Worm (Caenorhabditis elegans) whole organism, L3 larva: Measurements from ENCODE around the gene atln-2.

Experiments used
- ama-1 ChIP-seq: fragments of 150-350 bp; optimal IDR thresholded peaks from 2 replicates; lab custom pipeline; 2018
- lin-39 ChIP-seq: fragments of 150-350 bp; optimal IDR thresholded peaks from 2 replicates; lab custom pipeline; 2018; ENCODE audit warnings: missing biosample characterization, missing genetic modification reagents, missing genetic modification characterization
- nhr-43 ChIP-seq: sonication (generic microtip); optimal IDR thresholded peaks from 2 replicates; lab custom pipeline; 2016; ENCODE audit warnings: mild to moderate bottlenecking, missing genetic modification characterization, missing compliant biosample characterization; ENCODE audit not compliant: poor library complexity, severe bottlenecking
- unc-62 ChIP-seq: fragments of 150-350 bp; sonication (generic microtip); optimal IDR thresholded peaks from 4 replicates; lab custom pipeline; 2014; ENCODE audit warnings: missing biosample characterization, missing genetic modification reagents, missing genetic modification characterization
- zag-1 ChIP-seq: fragments of 150-350 bp; optimal IDR thresholded peaks from 2 replicates; lab custom pipeline; 2014; ENCODE audit warnings: missing biosample characterization, missing genetic modification characterization

DNA sequence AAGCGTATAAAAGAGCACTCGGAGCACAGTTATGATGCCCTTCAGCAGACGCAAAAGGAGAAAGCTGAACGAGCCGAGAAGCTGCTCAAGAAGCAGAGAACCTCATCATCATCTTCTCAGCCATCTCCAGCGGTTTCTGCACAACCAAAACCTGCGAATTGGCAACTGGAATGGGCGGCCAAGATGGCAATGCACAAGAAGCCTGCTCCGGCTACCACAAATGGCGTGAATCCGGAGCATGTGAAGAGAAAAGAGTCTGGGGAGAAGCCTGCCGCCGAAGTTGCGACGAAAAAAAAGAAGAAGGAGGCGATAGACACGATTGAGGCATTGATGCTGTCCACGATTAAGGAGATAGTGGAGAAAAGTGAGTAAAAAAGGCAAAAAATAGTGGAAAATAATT, 59.7 kb downstream of the atln-2 start:
- TF ChIP-seq zag-1: no peak
- no peak for TF ChIP-seq unc-62 (GFP tag; lab: Kevin White, UChicago)
- TF ChIP-seq nhr-43 (tag; lab: Kevin White, UChicago): no peak
- TF ChIP-seq ama-1 (lab: Kevin White, UChicago): no peak
- no peak for TF ChIP-seq lin-39 (tag; lab: Kevin White, UChicago)
